Fruit fly (Drosophila melanogaster): Measurements from ENCODE around the gene CG6006.

dm6 chr3R:16206162-16206561 lies 51.4 kb downstream of the CG6006 start:
- TF ChIP-seq Sin3A (optimal IDR thresholded peaks at IDR 0.05) (no peak), Myc (optimal IDR thresholded peaks at IDR 0.05) (no peak), h (optimal IDR thresholded peaks at IDR 0.05) (no peak), insv (optimal IDR thresholded peaks at IDR 0.05) (no peak), psq (optimal IDR thresholded peaks at IDR 0.05) (no peak)
